Worm (Caenorhabditis elegans) whole organism, L4/young adult: ENCODE data around the gene ZK994.6.

Experiments used
- dao-5 ChIP-seq: sonication (generic microtip); optimal IDR thresholded peaks from 2 replicates; lab custom pipeline; 2016; ENCODE audit warnings: missing genotype, missing genetic modification characterization, moderate library complexity, missing compliant biosample characterization
- him-1 ChIP-seq: sonication (generic microtip); optimal IDR thresholded peaks from 2 replicates; lab custom pipeline; 2016; ENCODE audit warnings: missing genotype, missing genetic modification reagents, missing genetic modification characterization, missing compliant biosample characterization

- TF ChIP-seq dao-5 (tag; lab: Kevin White, UChicago): no peak
- TF ChIP-seq him-1 (tag; lab: Kevin White, UChicago): no peak
Measured at ce11 chrV:8454995-8455446, 52.2 kb downstream of the ZK994.6 start, which contains the start of gene T23B12.11.
